Fruit fly (Drosophila melanogaster) whole organism, prepupa: ENCODE results near the gene Reph.

Experiments used
- Blimp-1 ChIP-seq: fragments of 200-800 bp; sonication (Bioruptor generic); optimal IDR thresholded peaks from 3 replicates; lab custom pipeline; 2017; ENCODE audit warnings: missing biosample characterization, missing genetic modification characterization, mild to moderate bottlenecking, moderate library complexity, missing genetic modification reagents
- CG10631 ChIP-seq: fragments of 200-800 bp; sonication (Bioruptor generic); optimal IDR thresholded peaks from 2 replicates; lab custom pipeline; 2016; ENCODE audit warnings: missing biosample characterization, missing genetic modification characterization
- CG10669 ChIP-seq: fragments of 200-800 bp; sonication (Bioruptor generic); optimal IDR thresholded peaks from 3 replicates; lab custom pipeline; 2018; ENCODE audit warnings: missing biosample characterization, mild to moderate bottlenecking, missing genetic modification characterization, moderate library complexity
- CG11294 ChIP-seq: fragments of 200-800 bp; sonication (Bioruptor generic); IDR thresholded peaks from 2 replicates; pipeline ENCODE4 v1.3.6; 2022; ENCODE audit warnings: missing biosample characterization, missing genetic modification characterization
- CG11762 ChIP-seq: fragments of 200-800 bp; sonication (Bioruptor generic); optimal IDR thresholded peaks from 3 replicates; lab custom pipeline; 2016; ENCODE audit warnings: missing biosample characterization, missing genetic modification characterization; ENCODE audit not compliant: insufficient read depth
- CG15336 ChIP-seq: fragments of 200-800 bp; sonication (Bioruptor generic); IDR thresholded peaks from 2 replicates; pipeline ENCODE4 v1.3.6; 2022; ENCODE audit warnings: missing biosample characterization, missing genetic modification characterization
- CG1621 ChIP-seq: fragments of 200-800 bp; sonication (Bioruptor generic); optimal IDR thresholded peaks from 3 replicates; lab custom pipeline; 2018; ENCODE audit warnings: missing biosample characterization, mild to moderate bottlenecking, missing genetic modification characterization
- CG16779 ChIP-seq: fragments of 200-800 bp; sonication (Bioruptor generic); optimal IDR thresholded peaks from 3 replicates; lab custom pipeline; 2017; ENCODE audit warnings: missing biosample characterization, mild to moderate bottlenecking, missing genetic modification characterization
- CG3032 ChIP-seq: fragments of 200-800 bp; optimal IDR thresholded peaks from 2 replicates; lab custom pipeline; 2019; ENCODE audit warnings: missing biosample characterization, mild to moderate bottlenecking, missing genetic modification characterization, moderate library complexity
- CG32006 ChIP-seq: fragments of 200-800 bp; sonication (Bioruptor generic); optimal IDR thresholded peaks from 3 replicates; lab custom pipeline; 2017; ENCODE audit warnings: missing biosample characterization, mild to moderate bottlenecking, missing genetic modification characterization
- CG34406 ChIP-seq: fragments of 200-800 bp; sonication (Bioruptor generic); optimal IDR thresholded peaks from 3 replicates; lab custom pipeline; 2016; ENCODE audit warnings: missing biosample characterization, missing genetic modification characterization
- CG3919 ChIP-seq: fragments of 200-800 bp; sonication (Bioruptor generic); optimal IDR thresholded peaks from 3 replicates; lab custom pipeline; 2016; ENCODE audit warnings: missing biosample characterization, missing genetic modification characterization
- CG4318 ChIP-seq: fragments of 200-800 bp; sonication (Bioruptor generic); optimal IDR thresholded peaks from 3 replicates; lab custom pipeline; 2017; ENCODE audit warnings: missing biosample characterization, mild to moderate bottlenecking, missing genetic modification characterization
- CG6163 ChIP-seq: fragments of 200-800 bp; sonication (Bioruptor generic); IDR thresholded peaks from 3 replicates; pipeline ENCODE4 v1.3.6; 2022; ENCODE audit warnings: missing biosample characterization, missing genetic modification characterization
- CG6276 ChIP-seq: fragments of 200-800 bp; sonication (Bioruptor generic); optimal IDR thresholded peaks from 2 replicates; lab custom pipeline; 2017; ENCODE audit warnings: missing biosample characterization, mild to moderate bottlenecking, missing genetic modification characterization
- CG6792 ChIP-seq: fragments of 200-800 bp; sonication (Bioruptor generic); optimal IDR thresholded peaks from 3 replicates; lab custom pipeline; 2016; ENCODE audit warnings: missing biosample characterization, missing genetic modification characterization
- CG6808 ChIP-seq: fragments of 200-800 bp; sonication (Bioruptor generic); optimal IDR thresholded peaks from 3 replicates; lab custom pipeline; 2017; ENCODE audit warnings: missing biosample characterization, missing genetic modification characterization, mild to moderate bottlenecking, moderate library complexity, missing genetic modification reagents
- CG6854 ChIP-seq: fragments of 200-800 bp; sonication (Bioruptor generic); optimal IDR thresholded peaks from 2 replicates; lab custom pipeline; 2017; ENCODE audit warnings: missing biosample characterization, mild to moderate bottlenecking, missing genetic modification characterization
- CG7368 ChIP-seq: fragments of 200-800 bp; sonication (Bioruptor generic); optimal IDR thresholded peaks from 3 replicates; lab custom pipeline; 2016; ENCODE audit warnings: missing biosample characterization, missing genetic modification characterization
- CG8119 ChIP-seq: fragments of 200-800 bp; sonication (Bioruptor generic); IDR thresholded peaks from 3 replicates; pipeline ENCODE4 v1.3.6; 2022; ENCODE audit warnings: missing biosample characterization, missing genetic modification characterization
- CG8632 ChIP-seq: fragments of 200-800 bp; sonication (Bioruptor generic); optimal IDR thresholded peaks from 3 replicates; lab custom pipeline; 2016; ENCODE audit warnings: missing biosample characterization, missing genetic modification characterization
- Eip75B ChIP-seq: fragments of 200-800 bp; sonication (Bioruptor generic); optimal IDR thresholded peaks from 3 replicates; lab custom pipeline; 2016; ENCODE audit warnings: missing biosample characterization, missing genetic modification characterization
- Eip78C ChIP-seq: fragments of 200-800 bp; sonication (Bioruptor generic); peaks from one replicate; lab custom pipeline; 2016; ENCODE audit warnings: missing biosample characterization, missing genetic modification characterization
- Eip93F ChIP-seq: fragments of 200-800 bp; sonication (Bioruptor generic); optimal IDR thresholded peaks from 2 replicates; lab custom pipeline; 2016; ENCODE audit warnings: missing biosample characterization, mild to moderate bottlenecking, missing genetic modification characterization
- Ets96B ChIP-seq: fragments of 200-800 bp; optimal IDR thresholded peaks from 2 replicates; lab custom pipeline; 2019; ENCODE audit warnings: missing biosample characterization, mild to moderate bottlenecking, missing genetic modification characterization, moderate library complexity
- Gug ChIP-seq: fragments of 200-800 bp; sonication (Bioruptor generic); IDR thresholded peaks from 2 replicates; pipeline ENCODE4 v1.3.6; 2022; ENCODE audit warnings: missing biosample characterization, missing genetic modification characterization
- Hr38 ChIP-seq: sonication (Bioruptor generic); optimal IDR thresholded peaks from 2 replicates; lab custom pipeline; 2016; ENCODE audit warnings: missing biosample characterization, missing genetic modification characterization
- Hr39 ChIP-seq: fragments of 200-800 bp; sonication (Bioruptor generic); optimal IDR thresholded peaks from 2 replicates; lab custom pipeline; 2016; ENCODE audit warnings: missing biosample characterization, missing genetic modification characterization
- Hr4 ChIP-seq: fragments of 200-800 bp; sonication (Bioruptor generic); optimal IDR thresholded peaks from 3 replicates; lab custom pipeline; 2016; ENCODE audit warnings: missing biosample characterization, missing genetic modification characterization
- Lpt ChIP-seq: fragments of 200-800 bp; sonication (Bioruptor generic); optimal IDR thresholded peaks from 3 replicates; lab custom pipeline; 2016; ENCODE audit warnings: missing biosample characterization, missing genetic modification characterization
- Met ChIP-seq: fragments of 200-800 bp; sonication (Bioruptor generic); optimal IDR thresholded peaks from 3 replicates; lab custom pipeline; 2016; ENCODE audit warnings: missing biosample characterization, missing genetic modification characterization
- OdsH ChIP-seq: fragments of 200-800 bp; sonication (Bioruptor generic); optimal IDR thresholded peaks from 3 replicates; lab custom pipeline; 2016; ENCODE audit warnings: missing biosample characterization, missing genetic modification characterization
- Sox102F ChIP-seq: fragments of 200-800 bp; sonication (Bioruptor generic); optimal IDR thresholded peaks from 2 replicates; lab custom pipeline; 2016; ENCODE audit warnings: missing biosample characterization, mild to moderate bottlenecking, missing genetic modification characterization
- Sox15 ChIP-seq: fragments of 200-800 bp; sonication (Bioruptor generic); optimal IDR thresholded peaks from 3 replicates; lab custom pipeline; 2016; ENCODE audit warnings: missing biosample characterization, missing genetic modification characterization
- achi ChIP-seq: fragments of 200-800 bp; sonication (Bioruptor generic); optimal IDR thresholded peaks from 3 replicates; lab custom pipeline; 2016; ENCODE audit warnings: missing biosample characterization, missing genetic modification characterization
- acj6 ChIP-seq: fragments of 200-800 bp; sonication (Bioruptor generic); optimal IDR thresholded peaks from 3 replicates; lab custom pipeline; 2016; ENCODE audit warnings: missing biosample characterization, missing genetic modification characterization
- cyc ChIP-seq: fragments of 200-800 bp; sonication (Bioruptor generic); optimal IDR thresholded peaks from 3 replicates; lab custom pipeline; 2016; ENCODE audit warnings: missing biosample characterization, missing genetic modification characterization
- dac ChIP-seq: fragments of 200-800 bp; sonication (Bioruptor generic); optimal IDR thresholded peaks from 2 replicates; lab custom pipeline; 2017; ENCODE audit warnings: missing biosample characterization, mild to moderate bottlenecking, missing genetic modification characterization
- esn ChIP-seq: fragments of 200-800 bp; sonication (Bioruptor generic); optimal IDR thresholded peaks from 2 replicates; lab custom pipeline; 2016; ENCODE audit warnings: missing biosample characterization, mild to moderate bottlenecking, missing genetic modification characterization, moderate library complexity
- fd59A ChIP-seq: fragments of 200-800 bp; sonication (Bioruptor generic); optimal IDR thresholded peaks from 2 replicates; lab custom pipeline; 2017; ENCODE audit warnings: missing biosample characterization, mild to moderate bottlenecking, missing genetic modification characterization, missing genetic modification reagents
- fkh ChIP-seq: fragments of 200-800 bp; sonication (Bioruptor generic); optimal IDR thresholded peaks from 3 replicates; lab custom pipeline; 2017; ENCODE audit warnings: missing biosample characterization, mild to moderate bottlenecking, missing genetic modification characterization, moderate library complexity
- lz ChIP-seq: fragments of 200-800 bp; sonication (Bioruptor generic); optimal IDR thresholded peaks from 3 replicates; lab custom pipeline; 2016; ENCODE audit warnings: missing biosample characterization, missing genetic modification characterization
- net ChIP-seq: fragments of 200-800 bp; sonication (Bioruptor generic); optimal IDR thresholded peaks from 3 replicates; lab custom pipeline; 2016; ENCODE audit warnings: missing biosample characterization, missing genetic modification characterization
- pdm3 ChIP-seq: fragments of 200-800 bp; sonication (Bioruptor generic); optimal IDR thresholded peaks from 3 replicates; lab custom pipeline; 2016; ENCODE audit warnings: missing biosample characterization, missing genetic modification characterization
- salr ChIP-seq, 2 experiments: fragments of 200-800 bp; sonication (Bioruptor generic); optimal IDR thresholded peaks; 3 replicates each; lab custom pipeline; 2016 to 2018; ENCODE audit warnings: missing biosample characterization in 2 of 2, missing genetic modification characterization in 2 of 2, mild to moderate bottlenecking in 1 of 2
- spab ChIP-seq: fragments of 200-800 bp; sonication (Bioruptor generic); optimal IDR thresholded peaks from 2 replicates; lab custom pipeline; 2017; ENCODE audit warnings: missing biosample characterization, mild to moderate bottlenecking, missing genetic modification characterization, missing genetic modification reagents
- svp ChIP-seq: fragments of 200-800 bp; sonication (Bioruptor generic); peaks from one replicate; lab custom pipeline; 2016; ENCODE audit warnings: missing biosample characterization, missing genetic modification characterization
- topi ChIP-seq: fragments of 200-800 bp; sonication (Bioruptor generic); optimal IDR thresholded peaks from 3 replicates; lab custom pipeline; 2016; ENCODE audit warnings: missing biosample characterization, missing genetic modification characterization

Reph gene

dm6 chr2L:3852120-3852519 is 48.8 kb downstream of the Reph start:
- no peak for TF ChIP-seq Eip75B (GFP tag; lab: Kevin White, UChicago)
- no peak for TF ChIP-seq Lpt
- no peak for TF ChIP-seq CG4318
- TF ChIP-seq Hr4 (GFP tag; lab: Kevin White, UChicago) = no peak
- TF ChIP-seq Hr39 (GFP tag; lab: Kevin White, UChicago) = peak; percentile 3
- peak; percentile 25 for TF ChIP-seq Eip78C (GFP tag; lab: Kevin White, UChicago)
- TF ChIP-seq CG34406 (GFP tag; lab: Kevin White, UChicago) = no peak
- no peak for TF ChIP-seq CG7368 (GFP tag; lab: Kevin White, UChicago)
- TF ChIP-seq salr (GFP tag; optimal IDR thresholded peaks at IDR 0.05; lab: Kevin White, UChicago) = peak in 1 of 2 experiments; percentile 8
- no peak for TF ChIP-seq CG16779 (tag; lab: Kevin White, UChicago)
- no peak for TF ChIP-seq net (GFP tag; lab: Kevin White, UChicago)
- no peak for TF ChIP-seq spab (GFP tag; lab: Kevin White, UChicago)
- peak; percentile 6 for TF ChIP-seq fd59A (GFP tag; lab: Kevin White, UChicago)
- no peak for TF ChIP-seq OdsH (GFP tag; lab: Kevin White, UChicago)
- peak; percentile 33 for TF ChIP-seq cyc
- no peak for TF ChIP-seq CG1621 (tag; lab: Kevin White, UChicago)
- no peak for TF ChIP-seq CG6276 (GFP tag; lab: Kevin White, UChicago)
- TF ChIP-seq Sox102F = peak; percentile 20
- TF ChIP-seq Sox15 = no peak
- peak; percentile 32 for TF ChIP-seq Met (GFP tag; lab: Kevin White, UChicago)
- no peak for TF ChIP-seq Eip93F (GFP tag; lab: Kevin White, UChicago)
- peak; percentile 64 for TF ChIP-seq svp (GFP tag; lab: Kevin White, UChicago)
- TF ChIP-seq CG3919 (GFP tag; lab: Kevin White, UChicago) = peak; percentile 39
- peak; percentile 25 for TF ChIP-seq CG10631 (GFP tag; lab: Kevin White, UChicago)
- no peak for TF ChIP-seq acj6
- peak; percentile 21 for TF ChIP-seq topi (GFP tag; lab: Kevin White, UChicago)
- peak; percentile 5 for TF ChIP-seq CG10669
- TF ChIP-seq esn (GFP tag; lab: Kevin White, UChicago) = peak; percentile 38
- no peak for TF ChIP-seq pdm3 (GFP tag; lab: Kevin White, UChicago)
- TF ChIP-seq Hr38 = no peak
- TF ChIP-seq CG3032 = peak; percentile 24
- TF ChIP-seq lz (GFP tag; lab: Kevin White, UChicago) = peak; percentile 19
- TF ChIP-seq CG6163 = 0 out of 3 replicates have a peak, but pooled peaks have one; percentile 13
- TF ChIP-seq fkh (GFP tag; lab: Kevin White, UChicago) = no peak
- TF ChIP-seq Ets96B (tag; lab: Kevin White, UChicago) = peak; percentile 13
- TF ChIP-seq CG11762 (GFP tag; lab: Kevin White, UChicago) = no peak
- no peak for TF ChIP-seq Gug (GFP tag; lab: Robert Waterston, UW)
- TF ChIP-seq CG15336 (GFP tag; lab: Robert Waterston, UW) = no peak

- no peak for TF ChIP-seq Hr39 (GFP tag; lab: Kevin White, UChicago)
- TF ChIP-seq Lpt = no peak
- no peak for TF ChIP-seq CG34406 (GFP tag; lab: Kevin White, UChicago)
- TF ChIP-seq CG3919 (GFP tag; lab: Kevin White, UChicago) = peak; percentile 22
- TF ChIP-seq pdm3 (GFP tag; lab: Kevin White, UChicago) = peak; percentile 25
- TF ChIP-seq OdsH (GFP tag; lab: Kevin White, UChicago) = no peak
- TF ChIP-seq CG10631 (GFP tag; lab: Kevin White, UChicago) = no peak
- TF ChIP-seq salr (GFP tag; optimal IDR thresholded peaks at IDR 0.05; lab: Kevin White, UChicago) = no peak
- TF ChIP-seq CG8632 = no peak
- no peak for TF ChIP-seq CG11762 (GFP tag; lab: Kevin White, UChicago)
- no peak for TF ChIP-seq CG6792 (GFP tag; lab: Kevin White, UChicago)
- TF ChIP-seq Eip75B (GFP tag; lab: Kevin White, UChicago) = no peak
- no peak for TF ChIP-seq spab (GFP tag; lab: Kevin White, UChicago)
- TF ChIP-seq CG7368 (GFP tag; lab: Kevin White, UChicago) = no peak
- TF ChIP-seq achi (GFP tag; lab: Kevin White, UChicago) = peak; percentile 6
- TF ChIP-seq CG32006 (GFP tag; lab: Kevin White, UChicago) = peak; percentile 25
- TF ChIP-seq Eip78C (GFP tag; lab: Kevin White, UChicago) = peak; percentile 82
- no peak for TF ChIP-seq dac (GFP tag; lab: Kevin White, UChicago)
- TF ChIP-seq CG6854 (GFP tag; lab: Kevin White, UChicago) = no peak
- peak; percentile 26 for TF ChIP-seq CG6808
- TF ChIP-seq CG10669 = peak; percentile 2
- peak; percentile 30 for TF ChIP-seq Met (GFP tag; lab: Kevin White, UChicago)
- TF ChIP-seq CG16779 (tag; lab: Kevin White, UChicago) = no peak
- TF ChIP-seq CG8119 (GFP tag; lab: Robert Waterston, UW) = 0 out of 3 replicates have a peak, but pooled peaks have one; percentile 23
- TF ChIP-seq CG11294 (GFP tag; lab: Robert Waterston, UW) = no peak
- no peak for TF ChIP-seq Sox15
- TF ChIP-seq Blimp-1 (GFP tag; lab: Kevin White, UChicago) = no peak
- TF ChIP-seq Hr38 = no peak
Measured at dm6 chr2L:3853507-3854030, 50.2 kb downstream of the Reph start.
